Worm (Caenorhabditis elegans) whole organism, early embryonic: ENCODE data around the gene clec-254.
A peak's percentile ranks its signal among the peaks of the same experiment; 100 is the strongest.

Experiments used
- B0310.2 ChIP-seq: sonication (generic microtip); optimal IDR thresholded peaks from 2 replicates; lab custom pipeline; 2016; ENCODE audit warnings: mild to moderate bottlenecking, missing genetic modification characterization, missing compliant biosample characterization
- aly-1 ChIP-seq: sonication (generic microtip); optimal IDR thresholded peaks from 2 replicates; lab custom pipeline; 2016; ENCODE audit warnings: missing genetic modification characterization, missing compliant biosample characterization
- ama-1 ChIP-seq: fragments of 150-350 bp; optimal IDR thresholded peaks from 2 replicates; lab custom pipeline; 2014
- ceh-36 ChIP-seq: sonication (generic microtip); optimal IDR thresholded peaks from 2 replicates; lab custom pipeline; 2016; ENCODE audit warnings: missing genetic modification characterization, inconsistent platforms, missing compliant biosample characterization
- hmbx-1 ChIP-seq: sonication (generic microtip); optimal IDR thresholded peaks from 2 replicates; lab custom pipeline; 2016; ENCODE audit warnings: mild to moderate bottlenecking, missing genetic modification characterization, missing compliant biosample characterization
- hnd-1 ChIP-seq: sonication (generic microtip); optimal IDR thresholded peaks from 2 replicates; lab custom pipeline; 2016; ENCODE audit warnings: missing genetic modification characterization, missing compliant biosample characterization
- pes-1 ChIP-seq: fragments of 200-800 bp; sonication (Bioruptor generic); IDR thresholded peaks from 2 replicates; pipeline ENCODE4 v1.3.6; 2022; ENCODE audit warnings: missing genetic modification reagents, missing genetic modification characterization, missing compliant biosample characterization
- tbx-11 ChIP-seq: fragments of 200-800 bp; sonication (Bioruptor generic); IDR thresholded peaks from 2 replicates; pipeline ENCODE4 v1.3.6; 2022; ENCODE audit warnings: missing genetic modification characterization, missing compliant biosample characterization
- tbx-37 ChIP-seq: fragments of 200-800 bp; sonication (Bioruptor generic); conservative IDR thresholded peaks from 2 replicates; pipeline ENCODE4 v1.3.6; 2022; ENCODE audit warnings: missing genetic modification reagents, missing genetic modification characterization, missing compliant biosample characterization
- tra-4 ChIP-seq: sonication (generic microtip); optimal IDR thresholded peaks from 2 replicates; lab custom pipeline; 2017; ENCODE audit warnings: missing genetic modification characterization, missing compliant biosample characterization

- TF ChIP-seq pes-1 (GFP tag; lab: Robert Waterston, UW) = no peak
- TF ChIP-seq tra-4 = no peak
- no peak for TF ChIP-seq ceh-36
- peak; percentile 40; the same call in 1 of the 2 replicates for TF ChIP-seq tbx-11
- no peak for TF ChIP-seq tbx-37
- TF ChIP-seq aly-1 (tag; lab: Kevin White, UChicago) = peak; percentile 62
- no peak for TF ChIP-seq hmbx-1 (tag; lab: Kevin White, UChicago)
- no peak for TF ChIP-seq B0310.2
- TF ChIP-seq ama-1 (lab: Kevin White, UChicago) = no peak
- no peak for TF ChIP-seq hnd-1 (tag; lab: Kevin White, UChicago)
These were observed 42.1 kb downstream of the clec-254 start for ce11 chrV:18712118-18712517.
